Worm (Caenorhabditis elegans): ENCODE data around the gene sna-3.

ce11 chrIII:6240528-6240927 lies 34.5 kb upstream of the sna-3 start, which contains the start of gene T12A2.3:
- TF ChIP-seq B0310.2 (tag; optimal IDR thresholded peaks at IDR 0.05) (no peak), hnd-1 (tag; optimal IDR thresholded peaks at IDR 0.05) (no peak), ama-1 (optimal IDR thresholded peaks at IDR 0.05) (no peak), hmg-4 (GFP tag; optimal IDR thresholded peaks at IDR 0.05) (no peak)
